Fruit fly (Drosophila melanogaster): Measurements from ENCODE around the gene raskol.

Gene raskol

DNA sequence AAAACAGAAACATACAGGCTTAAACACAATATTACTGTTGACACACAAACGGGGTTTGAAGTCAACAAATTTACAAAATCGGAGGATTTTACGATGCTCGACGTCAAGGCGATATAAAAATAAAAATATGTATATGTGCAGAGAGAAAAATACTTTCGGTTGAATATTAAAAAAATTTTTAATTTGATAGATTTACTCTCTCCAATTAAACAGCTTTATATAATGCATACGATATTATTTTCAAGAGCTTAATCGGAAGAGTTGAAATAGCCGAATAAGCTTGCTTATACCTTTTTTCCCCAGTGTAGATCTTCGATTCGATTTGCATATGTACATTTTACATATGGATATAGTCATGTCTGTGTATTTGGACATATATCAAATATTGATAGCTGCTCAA lies 13.3 kb upstream of the raskol start (continued):
- TF ChIP-seq CG9797 (GFP tag; optimal IDR thresholded peaks at IDR 0.05) (no peak), grau (tag; optimal IDR thresholded peaks at IDR 0.05) (peak; percentile 31), CG6175 (GFP tag; IDR thresholded peaks at IDR 0.05) (no peak), trh (GFP tag; optimal IDR thresholded peaks at IDR 0.05) (no peak), z (GFP tag; IDR thresholded peaks at IDR 0.05) (no peak), dimm (GFP tag; IDR thresholded peaks at IDR 0.05) (no peak), dm (GFP tag; optimal IDR thresholded peaks at IDR 0.05) (no peak), CG17385 (GFP tag; optimal IDR thresholded peaks at IDR 0.05) (peak; percentile 62), Oaz (GFP tag; IDR thresholded peaks at IDR 0.05) (peak; percentile 37; the same call in 1 of the 2 replicates), H2.0 (GFP tag; IDR thresholded peaks at IDR 0.05) (peak; percentile 66), prd (optimal IDR thresholded peaks at IDR 0.05) (no peak), prd (GFP tag; IDR thresholded peaks at IDR 0.05) (peak; percentile 66), CG3281 (GFP tag; optimal IDR thresholded peaks at IDR 0.05) (peak; percentile 54), Chrac-16 (GFP tag; optimal IDR thresholded peaks at IDR 0.05) (no peak), Hr51 (GFP tag; optimal IDR thresholded peaks at IDR 0.05) (peak in 1 of 2 experiments; percentile 70), Nf-YC (tag; optimal IDR thresholded peaks at IDR 0.05) (peak; percentile 53), CG31388 (GFP tag; optimal IDR thresholded peaks at IDR 0.05) (no peak), BtbVII (GFP tag; optimal IDR thresholded peaks at IDR 0.05) (peak; percentile 36), Hsf (GFP tag; optimal IDR thresholded peaks at IDR 0.05) (peak; percentile 41), CG12104 (GFP tag; optimal IDR thresholded peaks at IDR 0.05) (peak; percentile 45), CG7745 (tag; optimal IDR thresholded peaks at IDR 0.05) (no peak), az2 (GFP tag; optimal IDR thresholded peaks at IDR 0.05) (no peak), CG6272 (GFP tag; IDR thresholded peaks at IDR 0.05) (no peak), CG9437 (GFP tag; optimal IDR thresholded peaks at IDR 0.05) (peak; percentile 33), vfl (GFP tag; optimal IDR thresholded peaks at IDR 0.05) (no peak), CG16863 (GFP tag; optimal IDR thresholded peaks at IDR 0.05) (peak; percentile 8), rib (GFP tag; IDR thresholded peaks at IDR 0.05) (no peak), Trl (optimal IDR thresholded peaks at IDR 0.05) (no peak), Trl (GFP tag; optimal IDR thresholded peaks at IDR 0.05) (no peak), corto (GFP tag; optimal IDR thresholded peaks at IDR 0.05) (no peak), CG3407 (GFP tag; optimal IDR thresholded peaks at IDR 0.05) (no peak), her (GFP tag; optimal IDR thresholded peaks at IDR 0.05) (no peak), fd96Cb (tag; optimal IDR thresholded peaks at IDR 0.05) (no peak), usp (GFP tag; optimal IDR thresholded peaks at IDR 0.05) (no peak), gcm (GFP tag; optimal IDR thresholded peaks at IDR 0.05) (peak; percentile 23), CG7357 (GFP tag; IDR thresholded peaks at IDR 0.05) (0 out of 3 replicates have a peak, but pooled peaks have one; percentile 40), dmrt11E (tag; optimal IDR thresholded peaks at IDR 0.05) (peak; percentile 33), slp2 (GFP tag; optimal IDR thresholded peaks at IDR 0.05) (no peak), CG2712 (tag; optimal IDR thresholded peaks at IDR 0.05) (peak; percentile 54), Hey (tag; optimal IDR thresholded peaks at IDR 0.05) (no peak), pb (GFP tag; optimal IDR thresholded peaks at IDR 0.05) (no peak), CG14014 (GFP tag; IDR thresholded peaks at IDR 0.05) (peak; percentile 73), Max (GFP tag; optimal IDR thresholded peaks at IDR 0.05) (no peak), CG17829 (tag; optimal IDR thresholded peaks at IDR 0.05) (peak; percentile 33), CG4617 (GFP tag; optimal IDR thresholded peaks at IDR 0.05; ENCODE audit: borderline replicate concordance) (no peak), CG2116 (GFP tag; optimal IDR thresholded peaks at IDR 0.05) (no peak), maf-S (GFP tag; optimal IDR thresholded peaks at IDR 0.05) (no peak), ase (GFP tag; IDR thresholded peaks at IDR 0.05) (peak; percentile 28; the same call in 1 of the 3 replicates), CG4707 (GFP tag; optimal IDR thresholded peaks at IDR 0.05) (no peak), CG2889 (GFP tag; IDR thresholded peaks at IDR 0.05) (peak; percentile 51; the same call in 1 of the 3 replicates), Camta (GFP tag; optimal IDR thresholded peaks at IDR 0.05) (no peak), Side (GFP tag; optimal IDR thresholded peaks at IDR 0.05) (no peak), Stat92E (GFP tag; optimal IDR thresholded peaks at IDR 0.05) (no peak)
